Fruit fly (Drosophila melanogaster): Measurements from ENCODE around the gene norpA.
"Not testable (repeated sequence)": the region's sequence is repeated elsewhere in the genome, so short reads cannot be mapped to it uniquely, and the experiment has no call there.

norpA gene

DNA sequence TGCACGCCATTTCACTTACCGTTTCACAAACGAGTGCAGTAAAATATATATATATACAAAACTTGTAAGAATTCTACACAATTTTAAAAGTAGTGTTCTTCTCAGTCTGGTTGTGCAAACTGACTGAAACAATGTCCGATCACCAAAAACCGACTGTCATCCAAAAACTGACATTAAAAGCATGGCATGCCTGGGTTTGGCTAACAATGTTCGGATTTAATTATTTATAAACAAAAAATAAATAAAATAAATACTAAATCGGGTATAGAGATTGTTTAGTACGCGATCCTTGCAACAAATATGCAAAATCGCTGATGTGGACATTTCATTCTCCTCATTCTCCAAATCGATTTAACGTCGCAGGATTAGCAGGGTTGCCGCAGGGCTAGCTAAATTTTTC, 20.2 kb upstream of the norpA start, which contains the start of gene CG12692:
TSS of gene CG12692 (minus strand) at position 101 of the 400 bp plus-strand sequence.
- no peak for TF ChIP-seq Hr96 (GFP tag; optimal IDR thresholded peaks at IDR 0.05)

- TF ChIP-seq bab1 (GFP tag; optimal IDR thresholded peaks at IDR 0.05) (no peak), CG5204 (GFP tag; optimal IDR thresholded peaks at IDR 0.05) (no peak), CG11617 (GFP tag; optimal IDR thresholded peaks at IDR 0.05) (no peak), CG1620 (GFP tag; optimal IDR thresholded peaks at IDR 0.05) (no peak), CG33017 (tag; optimal IDR thresholded peaks at IDR 0.05) (no peak), cic (GFP tag; optimal IDR thresholded peaks at IDR 0.05) (no peak), pad (GFP tag; optimal IDR thresholded peaks at IDR 0.05) (no peak), kay (GFP tag; ENCODE audit: borderline replicate concordance) (no peak), CG12768 (GFP tag; optimal IDR thresholded peaks at IDR 0.05) (no peak)
Measured at dm6 chrX:4305980-4306379, 16.4 kb upstream of the norpA start.

- TF ChIP-seq CG7101 (tag; optimal IDR thresholded peaks at IDR 0.05) (no peak), CG1620 (GFP tag; optimal IDR thresholded peaks at IDR 0.05) (no peak), pad (GFP tag; optimal IDR thresholded peaks at IDR 0.05) (no peak), ovo (GFP tag; optimal IDR thresholded peaks at IDR 0.05) (no peak), kay (GFP tag; ENCODE audit: borderline replicate concordance) (no peak), cic (GFP tag; optimal IDR thresholded peaks at IDR 0.05) (no peak), CG7045 (GFP tag; optimal IDR thresholded peaks at IDR 0.05) (no peak), CG11617 (GFP tag; optimal IDR thresholded peaks at IDR 0.05) (no peak)
Measured at dm6 chrX:4311699-4312098, 10.7 kb upstream of the norpA start, which contains the start of gene CG15579. CG15579 (minus strand) TSS chrX:4311799.

dm6 chrX:4318701-4319100, 3.7 kb upstream of the norpA start, which contains the start of gene mei-9:
mei-9 (minus strand) TSS chrX:4318801.
- not testable (repeated sequence) for TF ChIP-seq CG12768 (GFP tag; optimal IDR thresholded peaks at IDR 0.05); CG14711 (tag; optimal IDR thresholded peaks at IDR 0.05); kay (GFP tag; ENCODE audit: borderline replicate concordance)

DNA sequence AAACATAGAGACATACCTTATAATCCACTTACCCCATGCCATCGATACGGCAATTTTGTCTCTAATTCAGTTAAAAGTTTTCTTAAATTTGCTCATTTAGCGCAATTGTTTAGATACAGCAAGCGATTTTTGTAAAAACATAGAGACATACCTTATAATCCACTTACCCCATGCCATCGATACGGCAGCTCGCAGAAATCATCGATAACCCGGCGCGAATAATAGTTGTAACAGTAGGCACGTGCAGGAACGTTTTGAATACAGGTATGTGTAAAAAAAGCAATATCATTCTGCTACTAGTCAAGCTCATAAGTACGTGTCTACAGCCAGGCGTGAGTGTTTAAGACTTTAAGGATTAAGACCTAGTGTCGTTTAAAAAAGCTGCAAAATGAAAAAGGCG, 3.2 kb upstream of the norpA start, which contains the start of gene NO66:
TSS of gene NO66 (plus strand) at position 199 of the 400 bp plus-strand sequence.
- TF ChIP-seq Mnt (GFP tag; optimal IDR thresholded peaks at IDR 0.05), result peak; percentile 67

- no peak for TF ChIP-seq pad (GFP tag; optimal IDR thresholded peaks at IDR 0.05)
- no peak for TF ChIP-seq cnc (optimal IDR thresholded peaks at IDR 0.05)
Measured at dm6 chrX:4322131-4322233, 444 bp upstream of the norpA start, which contains the start of gene mRpL33. mRpL33 (minus strand) TSS chrX:4322231.

dm6 chrX:4323911-4324368, 1.5 kb downstream of the norpA start:
- TF ChIP-seq CG33017 (tag; optimal IDR thresholded peaks at IDR 0.05), result peak; percentile 35
- TF ChIP-seq CG14711 (tag; optimal IDR thresholded peaks at IDR 0.05), result peak; percentile 74
- peak; percentile 24 for TF ChIP-seq toe (GFP tag; optimal IDR thresholded peaks at IDR 0.05)
- peak; percentile 71 for TF ChIP-seq CG11617 (GFP tag; optimal IDR thresholded peaks at IDR 0.05)
- TF ChIP-seq CG1620 (GFP tag; optimal IDR thresholded peaks at IDR 0.05), result peak; percentile 19
- TF ChIP-seq cic (GFP tag; optimal IDR thresholded peaks at IDR 0.05), result no peak
- TF ChIP-seq Clk (GFP tag; optimal IDR thresholded peaks at IDR 0.05), result peak; percentile 9
- TF ChIP-seq Hr96 (GFP tag; optimal IDR thresholded peaks at IDR 0.05), result peak; percentile 36
- no peak for TF ChIP-seq cnc (optimal IDR thresholded peaks at IDR 0.05)
- no peak for TF ChIP-seq Mnt (GFP tag; optimal IDR thresholded peaks at IDR 0.05)
- TF ChIP-seq Crg-1 (GFP tag; optimal IDR thresholded peaks at IDR 0.05), result no peak
- TF ChIP-seq CG5204 (GFP tag; optimal IDR thresholded peaks at IDR 0.05), result peak; percentile 68
- peak; percentile 8 for TF ChIP-seq pad (GFP tag; optimal IDR thresholded peaks at IDR 0.05)
- no peak for TF ChIP-seq kay (GFP tag; ENCODE audit: borderline replicate concordance)
- TF ChIP-seq CG7045 (GFP tag; optimal IDR thresholded peaks at IDR 0.05), result peak; percentile 63
- peak; percentile 75 for TF ChIP-seq CG7101 (tag; optimal IDR thresholded peaks at IDR 0.05)
- no peak for TF ChIP-seq ovo (GFP tag; optimal IDR thresholded peaks at IDR 0.05)
- TF ChIP-seq CG12768 (GFP tag; optimal IDR thresholded peaks at IDR 0.05), result no peak
- TF ChIP-seq bab1 (GFP tag; optimal IDR thresholded peaks at IDR 0.05), result peak; percentile 77
- peak; percentile 30 for TF ChIP-seq tj (GFP tag; optimal IDR thresholded peaks at IDR 0.05)

- TF ChIP-seq kay (GFP tag; ENCODE audit: borderline replicate concordance) (peak; percentile 96), CG12768 (GFP tag; optimal IDR thresholded peaks at IDR 0.05) (peak; percentile 99), cnc (optimal IDR thresholded peaks at IDR 0.05) (peak in 1 of 2 experiments; percentile 7), CG1620 (GFP tag; optimal IDR thresholded peaks at IDR 0.05) (peak; percentile 100), tj (GFP tag; optimal IDR thresholded peaks at IDR 0.05) (peak; percentile 96), Hr96 (GFP tag; optimal IDR thresholded peaks at IDR 0.05) (peak; percentile 100), Mnt (GFP tag; optimal IDR thresholded peaks at IDR 0.05) (peak; percentile 97), bab1 (GFP tag; optimal IDR thresholded peaks at IDR 0.05) (peak; percentile 100), toe (GFP tag; optimal IDR thresholded peaks at IDR 0.05) (peak; percentile 98), CG33017 (tag; optimal IDR thresholded peaks at IDR 0.05) (peak; percentile 98), CG7045 (GFP tag; optimal IDR thresholded peaks at IDR 0.05) (peak; percentile 98), Crg-1 (GFP tag; optimal IDR thresholded peaks at IDR 0.05) (peak; percentile 99), pad (GFP tag; optimal IDR thresholded peaks at IDR 0.05) (peak; percentile 97), ovo (GFP tag; optimal IDR thresholded peaks at IDR 0.05) (peak; percentile 98), CG14711 (tag; optimal IDR thresholded peaks at IDR 0.05) (peak; percentile 99), CG11617 (GFP tag; optimal IDR thresholded peaks at IDR 0.05) (peak; percentile 99), CG7101 (tag; optimal IDR thresholded peaks at IDR 0.05) (peak; percentile 100), cic (GFP tag; optimal IDR thresholded peaks at IDR 0.05) (peak; percentile 92), CG5204 (GFP tag; optimal IDR thresholded peaks at IDR 0.05) (peak; percentile 98), Clk (GFP tag; optimal IDR thresholded peaks at IDR 0.05) (peak; percentile 98)
Measured at dm6 chrX:4324781-4325180, 2.4 kb downstream of the norpA start.
